Worm (Caenorhabditis elegans): ENCODE measurements around the gene R31.2.

- TF ChIP-seq lsl-1 (GFP tag; optimal IDR thresholded peaks at IDR 0.05) (no peak), let-607 (tag; optimal IDR thresholded peaks at IDR 0.05) (no peak), madf-8 (GFP tag; conservative IDR thresholded peaks at IDR 0.05) (no peak), sea-2 (GFP tag; IDR thresholded peaks at IDR 0.05) (no peak), snpc-4 (GFP tag; optimal IDR thresholded peaks at IDR 0.05) (no peak), snpc-4 (tag; optimal IDR thresholded peaks at IDR 0.05) (no peak), lin-35 (GFP tag; optimal IDR thresholded peaks at IDR 0.05) (peak in 1 of 3 experiments; percentile 20)
Measured at ce11 chrV:11887988-11888499, 29.3 kb upstream of the R31.2 start, which contains the start of gene adh-1.

All from whole organism, young adult.